Worm (Caenorhabditis elegans) whole organism, L2 larva: Measurements from ENCODE around the gene C49F8.15.
A peak's percentile ranks its signal among the peaks of the same experiment; 100 is the strongest.

Source experiments
- C34F6.9 ChIP-seq: fragments of 150-350 bp; optimal IDR thresholded peaks from 2 replicates; lab custom pipeline; 2014; ENCODE audit warnings: missing biosample characterization, missing genetic modification characterization
- ZK546.5 ChIP-seq: sonication (generic microtip); optimal IDR thresholded peaks from 2 replicates; lab custom pipeline; 2017; ENCODE audit warnings: missing biosample characterization, missing genetic modification characterization
- aly-2 ChIP-seq: fragments of 150-350 bp; optimal IDR thresholded peaks from 2 replicates; lab custom pipeline; 2014; ENCODE audit warnings: missing biosample characterization, missing genetic modification characterization
- blmp-1 ChIP-seq: sonication (generic microtip); optimal IDR thresholded peaks from 2 replicates; lab custom pipeline; 2017; ENCODE audit warnings: missing genetic modification characterization, mild to moderate bottlenecking, missing compliant biosample characterization, antibody characterized with exemption, moderate library complexity; ENCODE audit not compliant: insufficient read depth
- ceh-16 ChIP-seq: fragments of 150-350 bp; optimal IDR thresholded peaks from 2 replicates; lab custom pipeline; 2014; ENCODE audit warnings: missing biosample characterization, missing genetic modification characterization
- crh-2 ChIP-seq: sonication (generic microtip); optimal IDR thresholded peaks from 2 replicates; lab custom pipeline; 2017; ENCODE audit warnings: missing biosample characterization, missing genetic modification characterization
- egl-27 ChIP-seq: sonication (generic microtip); optimal IDR thresholded peaks from 3 replicates; lab custom pipeline; 2017; ENCODE audit warnings: missing biosample characterization, missing genetic modification reagents, missing genetic modification characterization
- elt-1 ChIP-seq: fragments of 150-350 bp; optimal IDR thresholded peaks from 2 replicates; lab custom pipeline; 2014; ENCODE audit warnings: missing biosample characterization, missing genetic modification characterization
- elt-3 ChIP-seq: sonication (generic microtip); optimal IDR thresholded peaks from 2 replicates; lab custom pipeline; 2017; ENCODE audit warnings: missing biosample characterization, missing genetic modification characterization
- fos-1 ChIP-seq: fragments of 150-350 bp; optimal IDR thresholded peaks from 2 replicates; lab custom pipeline; 2014; ENCODE audit warnings: missing biosample characterization, missing genetic modification characterization
- gmeb-1 ChIP-seq: fragments of 150-350 bp; optimal IDR thresholded peaks from 2 replicates; lab custom pipeline; 2014; ENCODE audit warnings: missing biosample characterization, missing genetic modification characterization
- lin-11 ChIP-seq: fragments of 150-350 bp; sonication (generic microtip); optimal IDR thresholded peaks from 2 replicates; lab custom pipeline; 2014; ENCODE audit warnings: missing biosample characterization, missing genetic modification characterization, inconsistent platforms, mixed read lengths
- lin-13 ChIP-seq: fragments of 150-350 bp; optimal IDR thresholded peaks from 2 replicates; lab custom pipeline; 2014; ENCODE audit warnings: missing biosample characterization, missing genetic modification reagents, missing genetic modification characterization
- lsy-2 ChIP-seq, 2 experiments: fragments of 150-350 bp in 1 of 2; sonication (generic microtip) in 1 of 2; optimal IDR thresholded peaks; 2 replicates each; lab custom pipeline; 2014 to 2017; ENCODE audit warnings: missing biosample characterization in 2 of 2, missing genetic modification characterization in 2 of 2
- mab-5 ChIP-seq: fragments of 150-350 bp; optimal IDR thresholded peaks from 2 replicates; lab custom pipeline; 2014; ENCODE audit warnings: missing biosample characterization, missing genetic modification characterization
- mbf-1 ChIP-seq: sonication (generic microtip); optimal IDR thresholded peaks from 2 replicates; lab custom pipeline; 2017; ENCODE audit warnings: missing biosample characterization, missing genetic modification characterization
- mdl-1 ChIP-seq, 2 experiments: fragments of 150-350 bp in 1 of 2; sonication (generic microtip) in 1 of 2; optimal IDR thresholded peaks; 2 replicates each; lab custom pipeline; 2017; ENCODE audit warnings: missing biosample characterization in 2 of 2, missing genetic modification characterization in 2 of 2
- nhr-11 ChIP-seq: fragments of 150-350 bp; optimal IDR thresholded peaks from 2 replicates; lab custom pipeline; 2014; ENCODE audit warnings: missing biosample characterization, missing genetic modification characterization
- nhr-129 ChIP-seq: fragments of 150-350 bp; optimal IDR thresholded peaks from 2 replicates; lab custom pipeline; 2014; ENCODE audit warnings: missing biosample characterization, missing genetic modification characterization
- nhr-21 ChIP-seq: fragments of 150-350 bp; optimal IDR thresholded peaks from 2 replicates; lab custom pipeline; 2014; ENCODE audit warnings: missing biosample characterization, missing genetic modification characterization
- nhr-237 ChIP-seq: fragments of 150-350 bp; optimal IDR thresholded peaks from 2 replicates; lab custom pipeline; 2014; ENCODE audit warnings: missing biosample characterization, missing genetic modification characterization
- nhr-25 ChIP-seq: fragments of 150-350 bp; sonication (generic microtip); optimal IDR thresholded peaks from 3 replicates; lab custom pipeline; 2014; ENCODE audit warnings: missing biosample characterization, missing genetic modification characterization
- nhr-6 ChIP-seq: fragments of 150-350 bp; optimal IDR thresholded peaks from 2 replicates; lab custom pipeline; 2014; ENCODE audit warnings: missing biosample characterization, missing genetic modification characterization
- nhr-77 ChIP-seq: fragments of 150-350 bp; optimal IDR thresholded peaks from 2 replicates; lab custom pipeline; 2014; ENCODE audit warnings: missing biosample characterization, missing genetic modification characterization
- peb-1 ChIP-seq: fragments of 150-350 bp; optimal IDR thresholded peaks from 2 replicates; lab custom pipeline; 2014; ENCODE audit warnings: missing biosample characterization, missing genetic modification characterization
- sma-3 ChIP-seq: sonication (generic microtip); optimal IDR thresholded peaks from 2 replicates; lab custom pipeline; 2016; ENCODE audit warnings: missing genetic modification reagents, missing genetic modification characterization, missing compliant biosample characterization
- sma-9 ChIP-seq, 2 experiments: fragments of 150-350 bp in 1 of 2; sonication (generic microtip) in 1 of 2; optimal IDR thresholded peaks; 2 replicates each; lab custom pipeline; 2014 to 2016; ENCODE audit warnings: missing genetic modification characterization in 2 of 2, mild to moderate bottlenecking in 1 of 2, missing biosample characterization in 1 of 2, missing compliant biosample characterization in 1 of 2, missing genetic modification reagents in 1 of 2, moderate library complexity in 1 of 2
- snpc-4 ChIP-seq: fragments of 150-350 bp; optimal IDR thresholded peaks from 2 replicates; lab custom pipeline; 2014; ENCODE audit warnings: missing biosample characterization, missing genetic modification characterization
- unc-39 ChIP-seq: fragments of 150-350 bp; optimal IDR thresholded peaks from 2 replicates; lab custom pipeline; 2014; ENCODE audit warnings: missing biosample characterization, missing genetic modification characterization
- unc-62 ChIP-seq: fragments of 150-350 bp; optimal IDR thresholded peaks from 2 replicates; lab custom pipeline; 2014; ENCODE audit warnings: missing biosample characterization, missing genetic modification reagents, missing genetic modification characterization
- zag-1 ChIP-seq: fragments of 150-350 bp; optimal IDR thresholded peaks from 2 replicates; lab custom pipeline; 2014; ENCODE audit warnings: missing biosample characterization, missing genetic modification characterization
- ztf-1 ChIP-seq: fragments of 200-800 bp; sonication (Bioruptor generic); conservative IDR thresholded peaks from 2 replicates; pipeline ENCODE4 v1.3.6; 2022; ENCODE audit warnings: missing genetic modification characterization, missing compliant biosample characterization
- ztf-11 ChIP-seq: sonication (generic microtip); optimal IDR thresholded peaks from 2 replicates; lab custom pipeline; 2017; ENCODE audit warnings: missing biosample characterization, missing genetic modification characterization

Gene C49F8.15

DNA sequence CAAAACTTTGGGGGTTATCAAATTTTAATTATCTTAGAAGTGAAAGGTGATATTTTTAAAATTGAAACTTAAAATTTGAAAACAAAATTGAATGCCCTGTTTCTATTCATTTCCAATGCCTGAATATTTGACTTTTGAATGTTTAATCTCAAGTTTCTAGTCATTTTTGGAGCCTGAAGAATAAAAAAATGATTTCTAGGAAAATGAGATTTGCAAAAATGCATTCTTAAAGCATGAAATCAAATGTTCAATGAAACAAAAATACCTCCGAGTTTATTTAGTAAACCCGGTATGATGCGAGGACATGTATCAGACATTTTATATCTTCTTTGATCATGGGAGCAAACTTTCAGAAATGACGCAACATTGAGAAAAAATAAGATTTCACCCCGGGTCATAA, 16.7 kb upstream of the C49F8.15 start:
- no peak for TF ChIP-seq mab-5 (tag; lab: Kevin White, UChicago)
- peak; percentile 3 for TF ChIP-seq nhr-129
- TF ChIP-seq, all 48 proteins: peak for 1

DNA sequence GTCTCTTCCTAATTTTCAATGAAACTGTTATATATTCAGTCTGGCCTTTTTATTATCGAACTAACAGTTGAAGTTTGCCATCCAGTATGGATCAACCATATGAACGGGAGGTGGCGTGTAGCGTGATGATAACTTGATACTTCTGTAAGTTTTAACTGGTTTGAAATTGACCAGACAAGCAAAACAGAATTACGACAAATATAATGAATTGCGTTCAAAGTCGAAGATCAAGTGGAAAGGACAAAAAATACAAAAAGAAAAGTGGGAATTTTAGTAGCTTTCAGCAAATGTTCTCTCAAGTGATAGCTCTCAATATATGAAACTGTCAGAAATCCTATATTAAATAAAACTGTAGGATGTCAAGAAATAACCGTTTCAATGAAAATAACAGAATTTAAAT, 14.5 kb upstream of the C49F8.15 start, which contains the start of the genes C49F8.14 and gem-1:
Gene C49F8.14, minus strand, starts transcription at position 99 of the 400 bp plus-strand sequence.
Gene gem-1, minus strand, starts transcription at position 142 of the 400 bp plus-strand sequence.
- TF ChIP-seq nhr-21 (no peak), elt-1 (tag; lab: Kevin White, UChicago) (no peak), snpc-4 (tag; lab: Kevin White, UChicago) (no peak), lin-11 (tag; lab: Kevin White, UChicago) (no peak)
- TF ChIP-seq, all 48 proteins: peak for 0

DNA sequence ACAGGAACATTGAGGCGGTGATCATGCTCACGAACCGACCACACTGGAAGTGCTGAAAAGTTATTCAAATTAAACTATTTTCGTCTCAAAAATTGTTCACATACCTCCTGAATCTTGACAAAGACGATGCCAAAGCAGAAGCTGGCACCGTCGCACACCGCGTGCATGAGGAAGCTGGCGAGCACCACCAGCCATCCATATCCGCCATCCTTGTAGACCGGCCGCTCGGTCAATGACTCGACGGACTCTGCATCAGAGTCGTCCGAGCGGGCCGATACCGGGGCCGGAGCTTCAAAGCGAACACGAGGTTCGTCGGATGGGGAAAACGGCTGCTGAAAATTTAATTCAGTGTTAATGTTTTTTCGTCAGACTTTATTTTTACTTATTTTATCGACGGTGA, 13.8 kb upstream of the C49F8.15 start:
- TF ChIP-seq lin-13 (GFP tag; lab: Kevin White, UChicago) = no peak
- TF ChIP-seq ztf-1 (GFP tag; lab: Robert Waterston, UW) = no peak
- TF ChIP-seq elt-3 (tag; lab: Kevin White, UChicago) = no peak
- TF ChIP-seq elt-1 (tag; lab: Kevin White, UChicago) = no peak
- no peak for TF ChIP-seq lsy-2 (tag; optimal IDR thresholded peaks at IDR 0.05; lab: Kevin White, UChicago)
- no peak for TF ChIP-seq ceh-16
- no peak for TF ChIP-seq mab-5 (tag; lab: Kevin White, UChicago)
- no peak for TF ChIP-seq nhr-11
- TF ChIP-seq zag-1 = no peak
- no peak for TF ChIP-seq unc-39
- TF ChIP-seq egl-27 (tag; lab: Kevin White, UChicago) = no peak
- no peak for TF ChIP-seq nhr-6 (tag; lab: Kevin White, UChicago)
- TF ChIP-seq peb-1 (tag; lab: Kevin White, UChicago) = no peak

DNA sequence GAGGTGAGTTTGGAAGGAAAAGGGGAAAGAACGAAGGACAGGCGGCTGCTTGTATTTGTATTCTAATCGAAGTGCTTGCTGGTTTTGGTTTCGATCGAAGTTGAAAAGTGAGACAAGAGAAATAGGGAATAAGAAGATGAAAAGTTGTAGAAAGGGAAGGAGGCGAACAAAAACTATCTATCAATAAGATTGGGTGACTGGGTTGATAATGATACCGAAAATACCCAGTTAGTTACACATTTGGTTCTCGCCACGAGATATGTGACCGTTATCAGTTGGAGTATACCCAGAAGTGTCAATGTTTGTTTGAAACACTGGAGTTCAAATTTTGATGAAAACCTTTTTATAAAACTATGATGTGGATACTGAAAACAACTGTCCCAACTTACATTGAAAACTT, 5.9 kb upstream of the C49F8.15 start:
- TF ChIP-seq blmp-1 (tag; lab: Kevin White, UChicago) (peak; percentile 1), unc-39 (no peak), fos-1 (tag; lab: Kevin White, UChicago) (peak; percentile 89), sma-9 (GFP tag; optimal IDR thresholded peaks at IDR 0.05; lab: Kevin White, UChicago) (peak; percentile 83), sma-9 (tag; optimal IDR thresholded peaks at IDR 0.05; lab: Kevin White, UChicago) (no peak), crh-2 (peak; percentile 39)

DNA sequence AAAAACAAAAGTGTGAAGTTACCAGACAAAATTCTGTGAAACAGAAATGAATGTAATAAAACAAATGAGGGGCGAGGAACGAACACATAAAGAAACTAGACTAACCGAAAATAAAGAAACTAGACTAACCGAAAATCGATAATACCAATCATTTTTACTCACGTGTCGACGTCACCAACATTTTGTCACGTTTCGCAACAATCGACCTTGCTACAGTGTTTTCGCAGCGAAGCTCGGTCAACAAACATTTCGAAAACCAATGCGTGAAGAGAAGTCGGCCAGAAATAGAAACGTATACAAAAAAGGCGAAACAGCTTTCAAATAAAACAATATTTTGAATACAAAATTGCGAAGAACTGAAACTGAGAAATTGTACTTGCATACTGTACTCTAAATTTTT, 4.6 kb upstream of the C49F8.15 start:
- TF ChIP-seq sma-9 (GFP tag; optimal IDR thresholded peaks at IDR 0.05; lab: Kevin White, UChicago) (peak; percentile 34), sma-9 (tag; optimal IDR thresholded peaks at IDR 0.05; lab: Kevin White, UChicago) (no peak), egl-27 (tag; lab: Kevin White, UChicago) (no peak), ztf-11 (no peak), nhr-25 (tag; lab: Kevin White, UChicago) (no peak), nhr-11 (no peak), mbf-1 (tag; lab: Kevin White, UChicago) (no peak), nhr-6 (tag; lab: Kevin White, UChicago) (no peak), crh-2 (peak; percentile 27), sma-3 (GFP tag; lab: Kevin White, UChicago) (no peak), lin-11 (tag; lab: Kevin White, UChicago) (no peak), nhr-129 (peak; percentile 66), unc-62 (GFP tag; lab: Kevin White, UChicago) (no peak), aly-2 (tag; lab: Kevin White, UChicago) (no peak), ztf-1 (GFP tag; lab: Robert Waterston, UW) (no peak), nhr-237 (no peak), C34F6.9 (no peak), nhr-77 (tag; lab: Kevin White, UChicago) (no peak), fos-1 (tag; lab: Kevin White, UChicago) (no peak), blmp-1 (tag; lab: Kevin White, UChicago) (no peak), ZK546.5 (no peak), mdl-1 (tag; optimal IDR thresholded peaks at IDR 0.05; lab: Kevin White, UChicago) (no peak), gmeb-1 (tag; lab: Kevin White, UChicago) (no peak), unc-39 (no peak)
